Worm (Caenorhabditis elegans): Measurements from ENCODE around the gene srbc-45.

DNA sequence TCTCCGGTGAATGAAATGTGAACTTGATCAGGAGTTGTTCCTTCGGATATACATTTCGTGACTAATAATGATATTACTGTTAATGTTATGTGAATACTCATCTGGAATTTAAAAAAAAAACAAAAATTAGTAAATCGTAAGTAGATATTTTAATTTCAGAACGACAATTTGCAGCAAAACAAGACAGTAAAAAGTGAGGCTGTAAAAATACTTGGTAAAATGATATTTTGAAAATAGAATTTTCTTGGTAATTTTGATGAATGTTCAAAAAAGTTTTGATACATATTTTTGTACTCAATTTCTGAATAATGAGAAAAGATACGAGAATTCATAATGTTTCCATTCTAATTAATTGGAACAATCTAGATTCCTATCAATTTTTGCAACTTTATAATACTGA is 43.7 kb upstream of the srbc-45 start, which contains the start of gene papl-1:
- TF ChIP-seq fos-1 (tag; optimal IDR thresholded peaks at IDR 0.05) (no peak), unc-130 (tag; optimal IDR thresholded peaks at IDR 0.05) (no peak), pag-3 (tag; optimal IDR thresholded peaks at IDR 0.05; ENCODE audit: borderline replicate concordance, insufficient read depth) (no peak), fkh-10 (GFP tag; optimal IDR thresholded peaks at IDR 0.05) (no peak), sox-4 (tag; optimal IDR thresholded peaks at IDR 0.05) (no peak), nhr-76 (tag; optimal IDR thresholded peaks at IDR 0.05) (no peak), nhr-77 (tag; optimal IDR thresholded peaks at IDR 0.05) (no peak), blmp-1 (tag; optimal IDR thresholded peaks at IDR 0.05) (no peak), aha-1 (tag; optimal IDR thresholded peaks at IDR 0.05) (no peak), snpc-4 (tag; optimal IDR thresholded peaks at IDR 0.05) (no peak), aly-2 (tag; optimal IDR thresholded peaks at IDR 0.05) (no peak), mab-9 (GFP tag; IDR thresholded peaks at IDR 0.05) (no peak), pax-3 (tag; optimal IDR thresholded peaks at IDR 0.05) (no peak), mef-2 (tag; optimal IDR thresholded peaks at IDR 0.05) (no peak)
